Worm (Caenorhabditis elegans): ENCODE results near the gene pcdr-1.

The pcdr-1 gene

ce11 chrX:15707366-15707892 lies 40.9 kb downstream of the pcdr-1 start (continued):
- no peak for TF ChIP-seq lin-1 (GFP tag; IDR thresholded peaks at IDR 0.05)
- no peak for TF ChIP-seq aly-2 (tag; optimal IDR thresholded peaks at IDR 0.05)
- no peak for TF ChIP-seq nhr-237 (tag; optimal IDR thresholded peaks at IDR 0.05)
- no peak for TF ChIP-seq attf-4 (tag; optimal IDR thresholded peaks at IDR 0.05)
- no peak for TF ChIP-seq lin-39 (tag; optimal IDR thresholded peaks at IDR 0.05)
- peak; percentile 87 for TF ChIP-seq hmg-1.1 (GFP tag; IDR thresholded peaks at IDR 0.05)
- TF ChIP-seq skn-1 (tag; optimal IDR thresholded peaks at IDR 0.05), result no peak
- peak; percentile 95 for TF ChIP-seq hlh-11 (tag; optimal IDR thresholded peaks at IDR 0.05)
- TF ChIP-seq ces-1 (GFP tag; optimal IDR thresholded peaks at IDR 0.05), result peak; percentile 15
- 0 out of 2 replicates have a peak, but pooled peaks have one; percentile 52 for TF ChIP-seq saeg-2 (GFP tag; IDR thresholded peaks at IDR 0.05)
- TF ChIP-seq lsy-2 (tag; optimal IDR thresholded peaks at IDR 0.05), result peak; percentile 73 to 85
- TF ChIP-seq zip-11 (GFP tag; IDR thresholded peaks at IDR 0.05), result no peak
- TF ChIP-seq sdz-12 (GFP tag; optimal IDR thresholded peaks at IDR 0.05), result no peak
- TF ChIP-seq lin-13 (GFP tag; optimal IDR thresholded peaks at IDR 0.05), result peak; percentile 21
- TF ChIP-seq mdt-29 (GFP tag; IDR thresholded peaks at IDR 0.05), result no peak
- no peak for TF ChIP-seq F44E2.7 (GFP tag; IDR thresholded peaks at IDR 0.05)
- TF ChIP-seq jun-1 (tag; optimal IDR thresholded peaks at IDR 0.05), result peak; percentile 63
- TF ChIP-seq Y5F2A.4 (GFP tag; optimal IDR thresholded peaks at IDR 0.05), result no peak
- TF ChIP-seq egl-43 (GFP tag; IDR thresholded peaks at IDR 0.05), result peak; percentile 88

ce11 chrX:15707913-15708312 lies 41.4 kb downstream of the pcdr-1 start, which contains the start of gene nhr-48:
Gene nhr-48 (plus strand): TSS chrX:15708213.
- TF ChIP-seq daf-16 (GFP tag; optimal IDR thresholded peaks at IDR 0.05) (no peak), daf-16 (tag; optimal IDR thresholded peaks at IDR 0.05) (peak; percentile 65), unc-62 (GFP tag; optimal IDR thresholded peaks at IDR 0.05 in 1 of 2) (peak in 1 of 2 experiments; percentile 56), unc-62 (tag; optimal IDR thresholded peaks at IDR 0.05) (no peak), nhr-6 (tag; optimal IDR thresholded peaks at IDR 0.05) (no peak)

- peak; percentile 93 for TF ChIP-seq nhr-28 (tag; optimal IDR thresholded peaks at IDR 0.05)
- TF ChIP-seq ceh-44 (GFP tag; IDR thresholded peaks at IDR 0.05), result no peak
- TF ChIP-seq nhr-102 (tag; optimal IDR thresholded peaks at IDR 0.05), result no peak
- no peak for TF ChIP-seq rbr-2 (tag; optimal IDR thresholded peaks at IDR 0.05)
- TF ChIP-seq hlh-30 (tag; optimal IDR thresholded peaks at IDR 0.05; ENCODE audit: insufficient read depth), result peak; percentile 88
- no peak for TF ChIP-seq lin-15B (tag; optimal IDR thresholded peaks at IDR 0.05)
- no peak for TF ChIP-seq ama-1 (optimal IDR thresholded peaks at IDR 0.05)
- no peak for TF ChIP-seq daf-16 (GFP tag; optimal IDR thresholded peaks at IDR 0.05)
- peak; percentile 54 for TF ChIP-seq daf-16 (tag; optimal IDR thresholded peaks at IDR 0.05)
- peak in 1 of 2 experiments; percentile 55 for TF ChIP-seq lsy-2 (tag; optimal IDR thresholded peaks at IDR 0.05)
- no peak for TF ChIP-seq Y105C5A.15 (GFP tag; IDR thresholded peaks at IDR 0.05)
- TF ChIP-seq tra-1 (GFP tag; IDR thresholded peaks at IDR 0.05), result peak; percentile 68; the same call in 1 of the 2 replicates
- TF ChIP-seq aha-1 (tag), result peak; percentile 85
- TF ChIP-seq ceh-82 (tag; optimal IDR thresholded peaks at IDR 0.05), result no peak
- TF ChIP-seq lin-29 (GFP tag; IDR thresholded peaks at IDR 0.05), result no peak
- TF ChIP-seq nhr-10 (tag; optimal IDR thresholded peaks at IDR 0.05), result peak; percentile 89
- no peak for TF ChIP-seq saeg-2 (GFP tag; IDR thresholded peaks at IDR 0.05)
- peak; percentile 43 for TF ChIP-seq pqm-1 (tag; optimal IDR thresholded peaks at IDR 0.05)
- no peak for TF ChIP-seq fkh-10 (GFP tag; optimal IDR thresholded peaks at IDR 0.05)
- peak; percentile 70 for TF ChIP-seq dve-1 (tag; optimal IDR thresholded peaks at IDR 0.05; ENCODE audit: insufficient read depth)
- no peak for TF ChIP-seq zip-2 (tag; optimal IDR thresholded peaks at IDR 0.05)
- peak; percentile 70 for TF ChIP-seq nhr-77 (tag; optimal IDR thresholded peaks at IDR 0.05)
- peak; percentile 43 for TF ChIP-seq mes-2 (tag; optimal IDR thresholded peaks at IDR 0.05; ENCODE audit: poor library complexity, severe bottlenecking)
- no peak for TF ChIP-seq dmd-8 (GFP tag; IDR thresholded peaks at IDR 0.05)
- TF ChIP-seq lim-7 (GFP tag; IDR thresholded peaks at IDR 0.05), result no peak
- TF ChIP-seq mxl-3 (GFP tag; optimal IDR thresholded peaks at IDR 0.05), result peak; percentile 83
- TF ChIP-seq sdz-12 (GFP tag; optimal IDR thresholded peaks at IDR 0.05), result no peak
- TF ChIP-seq dmd-6 (GFP tag; IDR thresholded peaks at IDR 0.05), result peak; percentile 93
- no peak for TF ChIP-seq nhr-11 (tag; optimal IDR thresholded peaks at IDR 0.05)
- no peak for TF ChIP-seq ztf-11 (tag; optimal IDR thresholded peaks at IDR 0.05)
- TF ChIP-seq T26A8.4 (GFP tag; IDR thresholded peaks at IDR 0.05), result no peak
- peak; percentile 89 for TF ChIP-seq hlh-11 (tag; optimal IDR thresholded peaks at IDR 0.05)
- TF ChIP-seq aly-2 (tag; optimal IDR thresholded peaks at IDR 0.05), result no peak
Observed at ce11 chrX:15709594-15709993, 43.0 kb downstream of the pcdr-1 start.
